Fruit fly (Drosophila melanogaster) whole organism, embryonic: ENCODE results near the gene CG34125.
A peak's percentile ranks its signal among the peaks of the same experiment; 100 is the strongest.

Source experiments
- Abd-B ChIP-seq: fragments of 200-800 bp; sonication (Bioruptor generic); optimal IDR thresholded peaks from 2 replicates; lab custom pipeline; 2018; ENCODE audit warnings: missing biosample characterization, mild to moderate bottlenecking, missing genetic modification characterization, moderate library complexity
- CG10147 ChIP-seq: fragments of 200-800 bp; sonication (Bioruptor generic); optimal IDR thresholded peaks from 2 replicates; lab custom pipeline; 2019; ENCODE audit warnings: missing biosample characterization, mild to moderate bottlenecking, missing genetic modification characterization, moderate library complexity
- CG10267 ChIP-seq: fragments of 200-800 bp; sonication (Bioruptor generic); optimal IDR thresholded peaks from 2 replicates; lab custom pipeline; 2018; ENCODE audit warnings: missing biosample characterization, mild to moderate bottlenecking, missing genetic modification characterization, moderate library complexity
- CG11247 ChIP-seq: fragments of 200-800 bp; sonication (Bioruptor generic); IDR thresholded peaks from 2 replicates; pipeline ENCODE4 v1.3.6; 2022; ENCODE audit warnings: missing biosample characterization, missing genetic modification characterization
- CG11504 ChIP-seq: fragments of 200-800 bp; sonication (Bioruptor generic); optimal IDR thresholded peaks from 3 replicates; lab custom pipeline; 2019; ENCODE audit warnings: missing biosample characterization, mild to moderate bottlenecking, missing genetic modification characterization, moderate library complexity
- CG13424 ChIP-seq: fragments of 200-800 bp; sonication (Bioruptor generic); optimal IDR thresholded peaks from 2 replicates; lab custom pipeline; 2019; ENCODE audit warnings: missing biosample characterization, mild to moderate bottlenecking, missing genetic modification characterization, moderate library complexity
- CG1529 ChIP-seq: fragments of 200-800 bp; sonication (Bioruptor generic); optimal IDR thresholded peaks from 3 replicates; lab custom pipeline; 2018; ENCODE audit warnings: missing biosample characterization, missing genetic modification characterization
- CG17612 ChIP-seq: fragments of 200-800 bp; sonication (Bioruptor generic); IDR thresholded peaks from 2 replicates; pipeline ENCODE4 v1.3.6; 2022; ENCODE audit warnings: missing biosample characterization, missing genetic modification characterization
- CG18619 ChIP-seq: fragments of 200-800 bp; sonication (Bioruptor generic); optimal IDR thresholded peaks from 3 replicates; lab custom pipeline; 2017; ENCODE audit warnings: missing biosample characterization, mild to moderate bottlenecking, missing genetic modification characterization
- CG4730 ChIP-seq: fragments of 200-800 bp; sonication (Bioruptor generic); IDR thresholded peaks from 2 replicates; pipeline ENCODE4 v1.3.6; 2022; ENCODE audit warnings: missing biosample characterization, missing genetic modification characterization
- CG6272 ChIP-seq: fragments of 200-800 bp; sonication (Bioruptor generic); IDR thresholded peaks from 2 replicates; pipeline ENCODE4 v1.3.6; 2022; ENCODE audit warnings: missing biosample characterization, missing genetic modification characterization
- CG6813 ChIP-seq: fragments of 200-800 bp; sonication (Bioruptor generic); optimal IDR thresholded peaks from 2 replicates; lab custom pipeline; 2017; ENCODE audit warnings: missing biosample characterization, missing genetic modification characterization, mild to moderate bottlenecking, moderate library complexity, missing genetic modification reagents
- CG7839 ChIP-seq: fragments of 200-800 bp; sonication (Bioruptor generic); optimal IDR thresholded peaks from 3 replicates; lab custom pipeline; 2018; ENCODE audit warnings: missing biosample characterization, mild to moderate bottlenecking, missing genetic modification characterization, moderate library complexity
- CG8388 ChIP-seq: fragments of 200-800 bp; sonication (Bioruptor generic); optimal IDR thresholded peaks from 2 replicates; lab custom pipeline; 2019; ENCODE audit warnings: missing biosample characterization, mild to moderate bottlenecking, missing genetic modification characterization, moderate library complexity
- D19B ChIP-seq: fragments of 200-800 bp; sonication (Bioruptor generic); optimal IDR thresholded peaks from 2 replicates; lab custom pipeline; 2017; ENCODE audit warnings: missing biosample characterization, mild to moderate bottlenecking, missing genetic modification characterization
- Dll ChIP-seq: fragments of 200-800 bp; sonication (Bioruptor generic); IDR thresholded peaks from 4 replicates; pipeline ENCODE4 v1.3.6; 2022; ENCODE audit warnings: missing biosample characterization, missing genetic modification characterization; ENCODE audit not compliant: partially characterized antibody
- Dref ChIP-seq: fragments of 200-800 bp; sonication (Bioruptor generic); IDR thresholded peaks from 2 replicates; pipeline ENCODE4 v1.3.6; 2022; ENCODE audit warnings: missing biosample characterization, missing genetic modification characterization
- Drgx ChIP-seq: fragments of 200-800 bp; sonication (Bioruptor generic); IDR thresholded peaks from 2 replicates; pipeline ENCODE4 v1.3.6; 2022; ENCODE audit warnings: missing biosample characterization, missing genetic modification characterization
- Ets65A ChIP-seq: fragments of 200-800 bp; sonication (Bioruptor generic); peaks from one replicate; lab custom pipeline; 2016; ENCODE audit warnings: missing biosample characterization, missing genetic modification characterization
- Fer2 ChIP-seq: fragments of 200-800 bp; sonication (Bioruptor generic); optimal IDR thresholded peaks from 2 replicates; lab custom pipeline; 2018; ENCODE audit warnings: missing biosample characterization, mild to moderate bottlenecking, missing genetic modification characterization, moderate library complexity
- HLH54F ChIP-seq: fragments of 200-800 bp; sonication (Bioruptor generic); optimal IDR thresholded peaks from 3 replicates; lab custom pipeline; 2016; ENCODE audit warnings: missing biosample characterization, missing genetic modification characterization
- Hr39 ChIP-seq: fragments of >200 bp; optimal IDR thresholded peaks from 2 replicates; lab custom pipeline; 2017
- Lpt ChIP-seq: fragments of >200 bp; optimal IDR thresholded peaks from 2 replicates; lab custom pipeline; 2018; ENCODE audit warnings: missing biosample characterization, missing genetic modification characterization
- MESR4 ChIP-seq: fragments of 200-800 bp; sonication (Bioruptor generic); optimal IDR thresholded peaks from 2 replicates; lab custom pipeline; 2018; ENCODE audit warnings: missing biosample characterization, mild to moderate bottlenecking, missing genetic modification characterization, moderate library complexity
- Neu2 ChIP-seq: fragments of 200-800 bp; sonication (Bioruptor generic); optimal IDR thresholded peaks from 3 replicates; lab custom pipeline; 2016; ENCODE audit warnings: missing biosample characterization, missing genetic modification characterization, borderline replicate concordance
- Stat92E ChIP-seq, 3 experiments: fragments of >200 bp in 2 of 3; fragments of 200-800 bp in 1 of 3; sonication (Bioruptor generic) in 1 of 3; optimal IDR thresholded peaks; 2 replicates each; lab custom pipeline; 2017 to 2019; ENCODE audit warnings: missing biosample characterization in 3 of 3, missing genetic modification characterization in 3 of 3, mild to moderate bottlenecking in 1 of 3, moderate library complexity in 1 of 3
- Xbp1 ChIP-seq: fragments of 200-800 bp; sonication (Bioruptor generic); optimal IDR thresholded peaks from 3 replicates; lab custom pipeline; 2016; ENCODE audit warnings: missing biosample characterization, mild to moderate bottlenecking, missing genetic modification characterization
- ab ChIP-seq: fragments of 200-800 bp; sonication (Bioruptor generic); optimal IDR thresholded peaks from 2 replicates; lab custom pipeline; 2016; ENCODE audit warnings: missing biosample characterization, missing genetic modification characterization
- aop ChIP-seq: fragments of 200-800 bp; sonication (Bioruptor generic); IDR thresholded peaks from 2 replicates; pipeline ENCODE4 v1.3.6; 2022; ENCODE audit warnings: missing biosample characterization, missing genetic modification characterization
- bbx ChIP-seq: fragments of 200-800 bp; sonication (Bioruptor generic); IDR thresholded peaks from 2 replicates; pipeline ENCODE4 v1.3.6; 2022; ENCODE audit warnings: missing biosample characterization, missing genetic modification characterization; ENCODE audit not compliant: partially characterized antibody
- cg ChIP-seq: fragments of 200-800 bp; sonication (Bioruptor generic); optimal IDR thresholded peaks from 3 replicates; lab custom pipeline; 2019; ENCODE audit warnings: missing biosample characterization, mild to moderate bottlenecking, missing genetic modification characterization, moderate library complexity
- ci ChIP-seq: fragments of 200-800 bp; sonication (Bioruptor generic); IDR thresholded peaks from 3 replicates; pipeline ENCODE4 v1.3.6; 2022; ENCODE audit warnings: missing biosample characterization, missing genetic modification characterization
- dati ChIP-seq: fragments of 200-800 bp; sonication (Bioruptor generic); IDR thresholded peaks from 2 replicates; pipeline ENCODE4 v1.3.6; 2022; ENCODE audit warnings: missing biosample characterization, missing genetic modification characterization
- ems ChIP-seq: fragments of 200-800 bp; sonication (Bioruptor generic); optimal IDR thresholded peaks from 3 replicates; lab custom pipeline; 2016; ENCODE audit warnings: missing biosample characterization, missing genetic modification characterization
- exex ChIP-seq: fragments of 200-800 bp; sonication (Bioruptor generic); optimal IDR thresholded peaks from 4 replicates; lab custom pipeline; 2018; ENCODE audit warnings: missing biosample characterization, mild to moderate bottlenecking, missing genetic modification characterization, moderate library complexity
- eyg ChIP-seq: fragments of 200-800 bp; sonication (Bioruptor generic); optimal IDR thresholded peaks from 3 replicates; lab custom pipeline; 2016; ENCODE audit warnings: missing biosample characterization, missing genetic modification characterization
- fd102C ChIP-seq: fragments of 200-800 bp; sonication (Bioruptor generic); optimal IDR thresholded peaks from 2 replicates; lab custom pipeline; 2018; ENCODE audit warnings: missing biosample characterization, mild to moderate bottlenecking, missing genetic modification characterization, moderate library complexity
- fd96Cb ChIP-seq: fragments of 200-800 bp; sonication (Bioruptor generic); optimal IDR thresholded peaks from 2 replicates; lab custom pipeline; 2018; ENCODE audit warnings: missing biosample characterization, mild to moderate bottlenecking, missing genetic modification characterization, moderate library complexity
- grau ChIP-seq: fragments of 200-800 bp; optimal IDR thresholded peaks from 3 replicates; lab custom pipeline; 2019; ENCODE audit warnings: missing biosample characterization, mild to moderate bottlenecking, missing genetic modification characterization, moderate library complexity
- lola ChIP-seq, 3 experiments: fragments of >200 bp in 2 of 3; fragments of 200-800 bp in 1 of 3; sonication (Bioruptor generic) in 1 of 3; optimal IDR thresholded peaks; 2 replicates each; lab custom pipeline; 2017 to 2019; ENCODE audit warnings: missing biosample characterization in 3 of 3, missing genetic modification characterization in 3 of 3, mild to moderate bottlenecking in 1 of 3, moderate library complexity in 1 of 3
- mld ChIP-seq: fragments of 200-800 bp; sonication (Bioruptor generic); IDR thresholded peaks from 3 replicates; pipeline ENCODE4 v1.3.6; 2022; ENCODE audit warnings: missing biosample characterization, missing genetic modification characterization; ENCODE audit not compliant: partially characterized antibody
- org-1 ChIP-seq: fragments of 200-800 bp; sonication (Bioruptor generic); optimal IDR thresholded peaks from 2 replicates; lab custom pipeline; 2017; ENCODE audit warnings: missing biosample characterization, missing genetic modification characterization
- psq ChIP-seq: fragments of 200-800 bp; sonication (Bioruptor generic); optimal IDR thresholded peaks from 2 replicates; lab custom pipeline; 2017; ENCODE audit warnings: missing biosample characterization, missing genetic modification characterization
- sim ChIP-seq: fragments of 200-800 bp; sonication (Bioruptor generic); IDR thresholded peaks from 2 replicates; pipeline ENCODE4 v1.3.6; 2022; ENCODE audit warnings: missing biosample characterization, missing genetic modification characterization
- ssp ChIP-seq: fragments of 200-800 bp; sonication (Bioruptor generic); IDR thresholded peaks from 2 replicates; pipeline ENCODE4 v1.3.6; 2022; ENCODE audit warnings: missing biosample characterization, missing genetic modification characterization
- tll ChIP-seq, 2 experiments: fragments of 200-800 bp in 1 of 2; fragments of >200 bp in 1 of 2; sonication (Bioruptor generic) in 1 of 2; optimal IDR thresholded peaks; 2 replicates each; lab custom pipeline; 2017 to 2019; ENCODE audit warnings: missing biosample characterization in 2 of 2, missing genetic modification characterization in 2 of 2, mild to moderate bottlenecking in 1 of 2, moderate library complexity in 1 of 2
- tup ChIP-seq: fragments of 200-800 bp; sonication (Bioruptor generic); optimal IDR thresholded peaks from 2 replicates; lab custom pipeline; 2016; ENCODE audit warnings: missing biosample characterization, mild to moderate bottlenecking, missing genetic modification characterization, moderate library complexity
- zfh2 ChIP-seq: fragments of 200-800 bp; sonication (Bioruptor generic); optimal IDR thresholded peaks from 2 replicates; lab custom pipeline; 2016; ENCODE audit warnings: missing biosample characterization, missing genetic modification characterization

Gene CG34125

DNA sequence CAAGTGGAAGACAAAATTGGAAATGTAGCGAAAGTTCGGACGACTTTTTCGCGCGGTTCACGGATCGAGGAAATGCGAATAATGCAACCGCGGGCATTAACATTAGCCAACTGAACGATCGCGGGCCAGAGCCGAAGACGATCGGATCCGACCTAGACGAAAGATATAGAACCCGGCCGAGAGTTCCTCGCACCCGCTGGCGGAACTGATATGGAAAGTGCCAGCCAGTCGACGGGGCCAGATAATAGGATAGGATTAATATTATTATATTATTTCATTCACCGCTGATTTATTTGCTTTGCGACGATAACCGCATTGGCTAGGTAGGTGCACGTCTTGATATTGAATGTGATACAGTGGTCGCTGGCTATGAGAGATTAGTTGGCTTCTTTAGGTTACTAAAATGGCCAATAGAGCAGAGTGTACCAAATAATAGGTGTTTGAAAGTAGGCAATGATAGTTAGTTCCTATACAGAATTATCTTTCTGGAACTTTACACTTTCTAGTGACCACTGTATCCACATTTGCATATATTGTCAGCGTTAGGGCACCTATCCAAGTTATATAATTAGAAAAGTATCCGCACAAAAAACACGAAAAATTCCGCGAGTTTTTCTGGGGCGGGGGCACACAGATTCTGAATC lies 34.0 kb downstream of the CG34125 start (continued):
- TF ChIP-seq exex (tag; lab: Kevin White, UChicago), result peak; percentile 77
- no peak for TF ChIP-seq bbx (GFP tag; lab: Robert Waterston, UW)
- no peak for TF ChIP-seq CG1529 (GFP tag; lab: Kevin White, UChicago)
- TF ChIP-seq ems (GFP tag; lab: Kevin White, UChicago), result peak; percentile 61
- peak; percentile 42 for TF ChIP-seq tup (GFP tag; lab: Kevin White, UChicago)
- TF ChIP-seq eyg (GFP tag; lab: Kevin White, UChicago), result peak; percentile 19
- TF ChIP-seq Neu2 (GFP tag; lab: Kevin White, UChicago), result no peak
- TF ChIP-seq Hr39 (lab: Kevin White, UChicago), result no peak
- peak; percentile 75 for TF ChIP-seq Xbp1 (GFP tag; lab: Kevin White, UChicago)
- TF ChIP-seq Dref (GFP tag; lab: Robert Waterston, UW), result no peak
- 0 out of 2 replicates have a peak, but pooled peaks have one; percentile 46 for TF ChIP-seq CG6272 (GFP tag; lab: Robert Waterston, UW)
- peak in 1 of 3 experiments; percentile 47 for TF ChIP-seq lola (GFP tag; optimal IDR thresholded peaks at IDR 0.05; lab: Kevin White, UChicago)
- peak; percentile 10 for TF ChIP-seq CG10267 (tag; lab: Kevin White, UChicago)
- peak; percentile 90 for TF ChIP-seq Drgx (GFP tag; lab: Robert Waterston, UW)
- TF ChIP-seq Fer2, result peak; percentile 40
- TF ChIP-seq grau (tag; lab: Kevin White, UChicago), result peak; percentile 95
- no peak for TF ChIP-seq Abd-B
- TF ChIP-seq zfh2, result peak; percentile 46
- TF ChIP-seq CG8388 (GFP tag; lab: Kevin White, UChicago), result peak; percentile 51
- TF ChIP-seq D19B (GFP tag; lab: Kevin White, UChicago), result peak; percentile 53
- peak; percentile 53 for TF ChIP-seq CG6813 (GFP tag; lab: Kevin White, UChicago)
- peak; percentile 78 for TF ChIP-seq CG7839 (tag; lab: Kevin White, UChicago)
- TF ChIP-seq CG11504 (tag; lab: Kevin White, UChicago), result peak; percentile 78
- TF ChIP-seq ab (GFP tag; lab: Kevin White, UChicago), result no peak
- no peak for TF ChIP-seq fd102C (GFP tag; lab: Kevin White, UChicago)
- peak; percentile 81 for TF ChIP-seq ci (GFP tag; lab: Robert Waterston, UW)
- TF ChIP-seq Lpt, result no peak
- no peak for TF ChIP-seq tll (GFP tag; optimal IDR thresholded peaks at IDR 0.05; lab: Kevin White, UChicago)
- TF ChIP-seq psq (GFP tag; lab: Kevin White, UChicago), result no peak
- TF ChIP-seq CG18619 (GFP tag; lab: Kevin White, UChicago), result peak; percentile 48
- no peak for TF ChIP-seq Dll (GFP tag; lab: Robert Waterston, UW)
- peak; percentile 76 for TF ChIP-seq CG11247 (GFP tag; lab: Robert Waterston, UW)
- no peak for TF ChIP-seq mld (GFP tag; lab: Robert Waterston, UW)
- TF ChIP-seq cg (GFP tag; lab: Kevin White, UChicago), result no peak
- TF ChIP-seq Stat92E (GFP tag; optimal IDR thresholded peaks at IDR 0.05; lab: Kevin White, UChicago), result no peak
- TF ChIP-seq HLH54F (GFP tag; lab: Kevin White, UChicago), result peak; percentile 64
- TF ChIP-seq MESR4 (GFP tag; lab: Kevin White, UChicago), result no peak
- TF ChIP-seq CG4730, result peak; percentile 49; the same call in 1 of the 2 replicates
- TF ChIP-seq CG17612 (GFP tag; lab: Robert Waterston, UW), result peak; percentile 80
- peak; percentile 14 for TF ChIP-seq org-1 (GFP tag; lab: Kevin White, UChicago)
- TF ChIP-seq CG10147, result peak; percentile 41
- TF ChIP-seq Ets65A (GFP tag; lab: Kevin White, UChicago), result peak; percentile 93
- 0 out of 2 replicates have a peak, but pooled peaks have one; percentile 49 for TF ChIP-seq dati (GFP tag; lab: Robert Waterston, UW)
- 0 out of 2 replicates have a peak, but pooled peaks have one; percentile 41 for TF ChIP-seq sim
- peak; percentile 44; the same call in 1 of the 2 replicates for TF ChIP-seq ssp
- TF ChIP-seq fd96Cb (tag; lab: Kevin White, UChicago), result peak; percentile 76
- peak; percentile 64 for TF ChIP-seq CG13424 (tag; lab: Kevin White, UChicago)
- 0 out of 2 replicates have a peak, but pooled peaks have one; percentile 23 for TF ChIP-seq aop (GFP tag; lab: Robert Waterston, UW)
